Fruit fly (Drosophila melanogaster): Measurements from ENCODE around the gene GstD5.
A peak's percentile ranks its signal among the peaks of the same experiment; 100 is the strongest.

The GstD5 gene

DNA sequence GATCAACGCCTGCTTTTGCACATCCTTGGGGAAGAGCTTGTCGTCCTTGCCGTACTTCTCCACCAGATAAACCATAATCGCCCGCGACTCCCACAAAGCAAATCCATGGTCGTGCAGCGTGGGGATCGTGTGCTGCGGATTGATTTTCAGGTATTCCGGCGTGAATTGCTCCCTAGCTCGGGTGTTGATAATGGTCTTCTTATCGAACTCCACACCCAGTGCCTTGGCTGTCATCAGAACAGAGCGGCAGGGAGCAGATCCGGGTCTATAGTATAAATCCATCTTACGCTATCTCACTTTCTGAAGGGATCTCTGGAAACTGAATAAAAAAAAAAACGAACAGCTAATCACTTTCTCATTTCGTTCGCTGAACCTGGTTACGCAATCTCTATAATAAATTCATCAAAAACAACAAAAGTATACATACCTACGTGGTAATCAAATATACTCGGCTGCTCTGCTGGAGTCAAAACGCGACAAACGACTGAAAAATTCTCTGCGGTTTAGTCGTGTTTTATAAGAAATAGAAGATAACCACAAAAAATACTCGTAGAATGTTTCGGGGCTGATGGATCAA lies 10.2 kb upstream of the GstD5 start, which contains the start of gene GstD10:
Gene GstD10, minus strand, starts transcription at position 472 of the 577 bp plus-strand sequence.
- TF ChIP-seq CG32264 (GFP tag; optimal IDR thresholded peaks at IDR 0.05) (no peak), brk (GFP tag; optimal IDR thresholded peaks at IDR 0.05) (no peak), N (GFP tag; optimal IDR thresholded peaks at IDR 0.05) (no peak), Hnf4 (GFP tag; optimal IDR thresholded peaks at IDR 0.05) (no peak), HLH106 (tag; optimal IDR thresholded peaks at IDR 0.05) (no peak), Abd-B (GFP tag; optimal IDR thresholded peaks at IDR 0.05) (no peak), usp (GFP tag; optimal IDR thresholded peaks at IDR 0.05) (no peak), Dfd (GFP tag; optimal IDR thresholded peaks at IDR 0.05) (no peak), Jra (GFP tag; optimal IDR thresholded peaks at IDR 0.05) (no peak), jim (GFP tag; optimal IDR thresholded peaks at IDR 0.05) (no peak), Hr78 (GFP tag; optimal IDR thresholded peaks at IDR 0.05) (no peak), dl (GFP tag; optimal IDR thresholded peaks at IDR 0.05; ENCODE audit: insufficient read depth in 1 of 2, partially characterized antibody in 2 of 2) (no peak)

DNA sequence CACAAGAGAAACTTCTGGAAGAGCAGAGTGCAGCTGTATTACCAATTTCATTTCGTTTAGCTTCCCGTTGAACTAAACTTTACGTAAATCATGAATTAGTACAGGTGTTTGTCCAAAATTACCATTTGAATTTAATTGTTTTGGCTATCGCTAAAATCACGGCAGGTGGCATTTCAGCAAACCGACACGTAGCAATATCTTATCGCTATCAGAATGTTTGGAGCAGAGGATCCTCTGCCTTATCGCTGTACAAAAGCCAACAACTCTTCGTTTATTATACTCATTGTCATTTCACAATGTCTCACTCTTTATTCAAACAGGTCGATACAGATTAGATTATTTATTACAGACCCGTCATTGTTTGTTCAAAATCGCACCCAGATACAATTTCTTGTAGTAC lies 9.6 kb upstream of the GstD5 start:
- TF ChIP-seq GATAd (GFP tag; optimal IDR thresholded peaks at IDR 0.05): no peak
- no peak for TF ChIP-seq Hnf4 (GFP tag; optimal IDR thresholded peaks at IDR 0.05)
- TF ChIP-seq lola (GFP tag; optimal IDR thresholded peaks at IDR 0.05): no peak
- TF ChIP-seq dmrt93B (GFP tag; optimal IDR thresholded peaks at IDR 0.05): no peak
- TF ChIP-seq rgr (GFP tag; optimal IDR thresholded peaks at IDR 0.05): no peak

DNA sequence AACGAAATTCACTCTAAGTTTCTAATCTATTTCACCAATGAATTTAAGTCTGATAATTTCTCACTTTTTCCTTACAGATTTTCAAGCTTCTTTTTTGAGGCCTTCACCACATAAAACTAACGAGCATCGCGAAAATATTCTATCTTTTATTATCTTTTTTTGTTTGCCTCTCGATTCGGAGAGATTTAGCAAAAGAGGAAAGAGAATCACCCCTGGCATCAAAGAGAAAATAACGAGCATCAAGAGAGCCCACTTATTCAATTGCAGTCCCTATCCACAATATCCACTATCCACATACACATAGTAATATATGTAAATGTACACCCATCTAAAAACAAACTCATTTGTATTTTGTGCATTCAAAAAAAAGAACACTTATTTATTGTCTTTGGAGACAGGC lies 8.1 kb upstream of the GstD5 start, which contains the start of gene GstD9:
Gene GstD9, minus strand, starts transcription at position 101 of the 400 bp plus-strand sequence.
- TF ChIP-seq br (GFP tag; optimal IDR thresholded peaks at IDR 0.05) (no peak), h (GFP tag; optimal IDR thresholded peaks at IDR 0.05) (no peak), Vsx2 (GFP tag; optimal IDR thresholded peaks at IDR 0.05; ENCODE audit: partially characterized antibody) (no peak), jim (GFP tag; optimal IDR thresholded peaks at IDR 0.05) (no peak), dsf (GFP tag; optimal IDR thresholded peaks at IDR 0.05; ENCODE audit: borderline replicate concordance) (no peak)

DNA sequence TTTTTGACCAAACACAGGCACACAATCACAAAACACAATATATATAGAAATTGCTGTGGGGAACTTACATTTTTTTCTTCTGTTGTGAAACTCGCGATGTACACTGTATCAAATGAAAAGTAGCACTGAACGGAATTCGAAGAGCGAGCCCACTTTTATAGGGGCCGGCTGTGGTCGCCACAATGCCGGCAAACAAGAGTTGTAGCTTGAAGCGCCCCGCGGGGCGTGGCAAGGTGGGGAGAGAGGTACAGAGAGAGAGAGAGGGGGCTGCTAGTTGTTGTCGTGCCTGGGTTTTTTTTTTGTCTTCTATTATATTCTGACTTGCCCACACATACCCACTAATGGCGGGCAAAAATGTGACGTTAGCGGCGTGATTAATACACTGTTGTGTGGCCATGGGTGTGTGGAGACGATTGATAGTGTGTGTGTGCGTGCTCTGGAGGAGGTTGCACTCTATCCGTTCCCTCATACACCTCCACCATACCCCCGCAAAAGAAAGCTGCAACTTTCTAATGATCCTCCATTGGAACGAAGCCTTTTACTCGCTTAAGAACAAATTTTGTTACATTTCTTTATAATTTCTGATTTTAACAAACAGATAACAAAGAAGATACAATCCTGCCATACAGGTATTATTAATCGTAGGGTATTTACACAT lies 6.3 kb upstream of the GstD5 start, which contains the start of gene GstD1:
Gene GstD1, minus strand, starts transcription at position 134 of the 658 bp plus-strand sequence.
- no peak for TF ChIP-seq sage (GFP tag; optimal IDR thresholded peaks at IDR 0.05)
- peak; percentile 3 to 20 for TF ChIP-seq dl (GFP tag; optimal IDR thresholded peaks at IDR 0.05; ENCODE audit: insufficient read depth in 1 of 2, partially characterized antibody in 2 of 2)
- peak; percentile 68 for TF ChIP-seq dmrt93B (GFP tag; optimal IDR thresholded peaks at IDR 0.05)
- peak; percentile 78 for TF ChIP-seq h (GFP tag; optimal IDR thresholded peaks at IDR 0.05)
- TF ChIP-seq Dfd (GFP tag; optimal IDR thresholded peaks at IDR 0.05): no peak
- TF ChIP-seq woc (GFP tag; optimal IDR thresholded peaks at IDR 0.05): peak; percentile 82
- TF ChIP-seq OdsH (GFP tag; optimal IDR thresholded peaks at IDR 0.05): peak; percentile 65
- TF ChIP-seq Abd-B (GFP tag; optimal IDR thresholded peaks at IDR 0.05): no peak
- peak; percentile 81 for TF ChIP-seq fru (GFP tag; optimal IDR thresholded peaks at IDR 0.05)
- TF ChIP-seq Jra (GFP tag; optimal IDR thresholded peaks at IDR 0.05): peak; percentile 61
- peak; percentile 37 for TF ChIP-seq Hnf4 (GFP tag; optimal IDR thresholded peaks at IDR 0.05)
- no peak for TF ChIP-seq Rel (GFP tag; optimal IDR thresholded peaks at IDR 0.05)
- TF ChIP-seq Rel (tag; optimal IDR thresholded peaks at IDR 0.05): peak; percentile 85
- no peak for TF ChIP-seq usp (GFP tag; optimal IDR thresholded peaks at IDR 0.05)
- TF ChIP-seq br (GFP tag; optimal IDR thresholded peaks at IDR 0.05): peak; percentile 66
- peak; percentile 55 for TF ChIP-seq Hr83 (GFP tag; optimal IDR thresholded peaks at IDR 0.05; ENCODE audit: poor library complexity, severe bottlenecking)
- peak; percentile 51 for TF ChIP-seq psq (GFP tag; optimal IDR thresholded peaks at IDR 0.05)
- no peak for TF ChIP-seq dsf (GFP tag; optimal IDR thresholded peaks at IDR 0.05; ENCODE audit: borderline replicate concordance)
- TF ChIP-seq tai (GFP tag; optimal IDR thresholded peaks at IDR 0.05): no peak
- TF ChIP-seq CrebA (GFP tag; optimal IDR thresholded peaks at IDR 0.05; ENCODE audit: borderline replicate concordance): no peak
- TF ChIP-seq HLH106 (tag; optimal IDR thresholded peaks at IDR 0.05): peak; percentile 65
- no peak for TF ChIP-seq Hr78 (GFP tag; optimal IDR thresholded peaks at IDR 0.05)
- TF ChIP-seq Mio (GFP tag; optimal IDR thresholded peaks at IDR 0.05): no peak
- TF ChIP-seq Vsx2 (GFP tag; optimal IDR thresholded peaks at IDR 0.05; ENCODE audit: partially characterized antibody): peak; percentile 47
- peak; percentile 33 for TF ChIP-seq rgr (GFP tag; optimal IDR thresholded peaks at IDR 0.05)
- no peak for TF ChIP-seq CG32264 (GFP tag; optimal IDR thresholded peaks at IDR 0.05)
- no peak for TF ChIP-seq brk (GFP tag; optimal IDR thresholded peaks at IDR 0.05)
- TF ChIP-seq N (GFP tag; optimal IDR thresholded peaks at IDR 0.05): no peak
- TF ChIP-seq Myc (optimal IDR thresholded peaks at IDR 0.05): no peak
- TF ChIP-seq ey (GFP tag; optimal IDR thresholded peaks at IDR 0.05): peak; percentile 77
- peak; percentile 83 for TF ChIP-seq jim (GFP tag; optimal IDR thresholded peaks at IDR 0.05)
- peak; percentile 32 for TF ChIP-seq Sp1 (GFP tag; optimal IDR thresholded peaks at IDR 0.05)
- TF ChIP-seq CG9705 (GFP tag; optimal IDR thresholded peaks at IDR 0.05): no peak
- TF ChIP-seq Dif (GFP tag; optimal IDR thresholded peaks at IDR 0.05; ENCODE audit: partially characterized antibody): peak; percentile 81
- peak; percentile 34 for TF ChIP-seq sv (GFP tag; optimal IDR thresholded peaks at IDR 0.05)
- peak in 1 of 2 experiments; percentile 71 for TF ChIP-seq foxo (GFP tag; optimal IDR thresholded peaks at IDR 0.05)
- no peak for TF ChIP-seq lola (GFP tag; optimal IDR thresholded peaks at IDR 0.05)
- TF ChIP-seq GATAd (GFP tag; optimal IDR thresholded peaks at IDR 0.05): no peak
- TF ChIP-seq pan (optimal IDR thresholded peaks at IDR 0.05): no peak

Data from whole organism, wandering third instar larva.